Worm (Caenorhabditis elegans) whole organism, mixed stage, embryonic: ENCODE measurements around the gene C41G11.1.

ENCODE experiments used
- M03D4.4 ChIP-seq: sonication (generic microtip); optimal IDR thresholded peaks from 2 replicates; lab custom pipeline; 2017; ENCODE audit warnings: mild to moderate bottlenecking, missing genetic modification characterization, missing compliant biosample characterization
- blmp-1 ChIP-seq: fragments of 150-350 bp; optimal IDR thresholded peaks from 2 replicates; lab custom pipeline; 2014; ENCODE audit warnings: missing biosample characterization, missing genetic modification characterization
- ceh-43 ChIP-seq: fragments of 200-800 bp; sonication (Bioruptor generic); optimal IDR thresholded peaks from 2 replicates; lab custom pipeline; 2018; ENCODE audit warnings: mild to moderate bottlenecking, missing genetic modification characterization, moderate library complexity, missing compliant biosample characterization
- ceh-83 ChIP-seq: fragments of 200-800 bp; sonication (Bioruptor generic); optimal IDR thresholded peaks from 2 replicates; lab custom pipeline; 2018; ENCODE audit warnings: mild to moderate bottlenecking, missing genetic modification characterization, missing compliant biosample characterization
- ces-1 ChIP-seq: fragments of 150-350 bp; optimal IDR thresholded peaks from 2 replicates; lab custom pipeline; 2014; ENCODE audit warnings: missing biosample characterization, missing genetic modification reagents, missing genetic modification characterization
- cnd-1 ChIP-seq: fragments of 200-800 bp; sonication (Bioruptor generic); optimal IDR thresholded peaks from 2 replicates; lab custom pipeline; 2018; ENCODE audit warnings: mild to moderate bottlenecking, missing genetic modification characterization, missing compliant biosample characterization
- drap-1 ChIP-seq: fragments of 200-800 bp; sonication (Bioruptor generic); optimal IDR thresholded peaks from 3 replicates; lab custom pipeline; 2018; ENCODE audit warnings: mild to moderate bottlenecking, missing genetic modification characterization, missing compliant biosample characterization
- elt-1 ChIP-seq: sonication (generic microtip); optimal IDR thresholded peaks from 2 replicates; lab custom pipeline; 2017; ENCODE audit warnings: missing genetic modification characterization, mild to moderate bottlenecking, missing compliant biosample characterization, antibody characterized with exemption, moderate library complexity, borderline replicate concordance; ENCODE audit not compliant: insufficient read depth
- flh-1 ChIP-seq: fragments of 200-800 bp; sonication (Bioruptor generic); optimal IDR thresholded peaks from 2 replicates; lab custom pipeline; 2018; ENCODE audit warnings: mild to moderate bottlenecking, missing genetic modification characterization, moderate library complexity, missing compliant biosample characterization
- ham-2 ChIP-seq: fragments of 200-800 bp; sonication (Bioruptor generic); optimal IDR thresholded peaks from 2 replicates; lab custom pipeline; 2018; ENCODE audit warnings: mild to moderate bottlenecking, missing genetic modification characterization, missing compliant biosample characterization
- hlh-1 ChIP-seq: fragments of 150-350 bp; optimal IDR thresholded peaks from 2 replicates; lab custom pipeline; 2014; ENCODE audit warnings: missing biosample characterization, missing genetic modification reagents, missing genetic modification characterization
- lin-13 ChIP-seq: fragments of 150-350 bp; optimal IDR thresholded peaks from 2 replicates; lab custom pipeline; 2014; ENCODE audit warnings: missing biosample characterization, missing genetic modification characterization
- lin-32 ChIP-seq: fragments of 200-800 bp; sonication (Bioruptor generic); optimal IDR thresholded peaks from 2 replicates; lab custom pipeline; 2018; ENCODE audit warnings: mild to moderate bottlenecking, missing genetic modification characterization, missing compliant biosample characterization
- lsy-2 ChIP-seq: fragments of 150-350 bp; optimal IDR thresholded peaks from 2 replicates; lab custom pipeline; 2014; ENCODE audit warnings: missing biosample characterization, missing genetic modification characterization
- mab-5 ChIP-seq: fragments of 150-350 bp; optimal IDR thresholded peaks from 2 replicates; lab custom pipeline; 2014; ENCODE audit warnings: missing biosample characterization, missing genetic modification characterization
- mep-1 ChIP-seq: fragments of 150-350 bp; optimal IDR thresholded peaks from 2 replicates; lab custom pipeline; 2017; ENCODE audit warnings: missing biosample characterization, missing genetic modification reagents, missing genetic modification characterization, inconsistent platforms
- mls-2 ChIP-seq: sonication (generic microtip); optimal IDR thresholded peaks from 2 replicates; lab custom pipeline; 2016; ENCODE audit warnings: mild to moderate bottlenecking, missing genetic modification characterization, moderate library complexity, missing compliant biosample characterization
- nhr-12 ChIP-seq: fragments of 150-350 bp; optimal IDR thresholded peaks from 2 replicates; lab custom pipeline; 2014; ENCODE audit warnings: missing biosample characterization, missing genetic modification characterization
- nhr-237 ChIP-seq: fragments of 150-350 bp; optimal IDR thresholded peaks from 2 replicates; lab custom pipeline; 2014; ENCODE audit warnings: missing biosample characterization, missing genetic modification characterization
- nhr-28 ChIP-seq: fragments of 150-350 bp; optimal IDR thresholded peaks from 2 replicates; lab custom pipeline; 2014; ENCODE audit warnings: missing biosample characterization, missing genetic modification characterization
- nhr-76 ChIP-seq: sonication (generic microtip); optimal IDR thresholded peaks from 2 replicates; lab custom pipeline; 2017; ENCODE audit warnings: missing biosample characterization, missing genetic modification characterization
- pha-4 ChIP-seq: fragments of 150-350 bp; optimal IDR thresholded peaks from 2 replicates; lab custom pipeline; 2018; ENCODE audit warnings: missing biosample characterization, missing genetic modification reagents, missing genetic modification characterization
- snpc-4 ChIP-seq: fragments of 150-350 bp; optimal IDR thresholded peaks from 2 replicates; lab custom pipeline; 2014; ENCODE audit warnings: missing biosample characterization, missing genetic modification characterization
- sptf-1 ChIP-seq: sonication (generic microtip); optimal IDR thresholded peaks from 2 replicates; lab custom pipeline; 2017; ENCODE audit warnings: mild to moderate bottlenecking, missing genetic modification characterization, moderate library complexity, missing compliant biosample characterization
- tbx-8 ChIP-seq: fragments of 200-800 bp; sonication (Bioruptor generic); optimal IDR thresholded peaks from 2 replicates; lab custom pipeline; 2018; ENCODE audit warnings: mild to moderate bottlenecking, missing genetic modification characterization, moderate library complexity, missing compliant biosample characterization
- unc-120 ChIP-seq: sonication (generic microtip); optimal IDR thresholded peaks from 2 replicates; lab custom pipeline; 2017; ENCODE audit warnings: missing genetic modification characterization, missing compliant biosample characterization; ENCODE audit not compliant: poor library complexity, severe bottlenecking
- unc-62 ChIP-seq: fragments of 150-350 bp; optimal IDR thresholded peaks from 2 replicates; lab custom pipeline; 2014; ENCODE audit warnings: missing biosample characterization, missing genetic modification reagents, missing genetic modification characterization
- zip-8 ChIP-seq: fragments of 150-350 bp; optimal IDR thresholded peaks from 2 replicates; lab custom pipeline; 2014; ENCODE audit warnings: missing biosample characterization, missing genetic modification characterization
- ztf-11 ChIP-seq: fragments of 150-350 bp; optimal IDR thresholded peaks from 2 replicates; lab custom pipeline; 2014; ENCODE audit warnings: missing biosample characterization, missing genetic modification characterization

C41G11.1 gene

ce11 chrX:5720124-5720523 is at the start of gene C41G11.1:
Gene C41G11.1 (minus strand): TSS chrX:5720224.
- TF ChIP-seq lin-13 (no peak), hlh-1 (tag; lab: Kevin White, UChicago) (no peak), lin-32 (GFP tag; lab: Kevin White, UChicago) (no peak), lsy-2 (tag; lab: Kevin White, UChicago) (no peak), ham-2 (no peak), mls-2 (tag; lab: Kevin White, UChicago) (no peak), cnd-1 (tag; lab: Kevin White, UChicago) (no peak), elt-1 (tag; lab: Kevin White, UChicago) (no peak), mab-5 (tag; lab: Kevin White, UChicago) (no peak), nhr-12 (tag; lab: Kevin White, UChicago) (no peak), ztf-11 (tag; lab: Kevin White, UChicago) (no peak), M03D4.4 (no peak), unc-120 (tag; lab: Kevin White, UChicago) (no peak)

ce11 chrX:5764739-5765138 is 44.7 kb upstream of the C41G11.1 start:
- TF ChIP-seq drap-1 (GFP tag; lab: Kevin White, UChicago) (peak; percentile 19), mls-2 (tag; lab: Kevin White, UChicago) (peak; percentile 73), ceh-83 (no peak), unc-62 (GFP tag; lab: Kevin White, UChicago) (peak; percentile 39), lin-13 (peak; percentile 32), mep-1 (peak; percentile 20), nhr-76 (tag; lab: Kevin White, UChicago) (no peak), ces-1 (GFP tag; lab: Kevin White, UChicago) (peak; percentile 32), M03D4.4 (peak; percentile 11)

- TF ChIP-seq sptf-1 (tag; lab: Kevin White, UChicago) = peak; percentile 61
- TF ChIP-seq hlh-1 (tag; lab: Kevin White, UChicago) = peak; percentile 74
- peak; percentile 18 for TF ChIP-seq mep-1
- peak; percentile 37 for TF ChIP-seq mls-2 (tag; lab: Kevin White, UChicago)
- peak; percentile 97 for TF ChIP-seq pha-4 (tag; lab: Kevin White, UChicago)
- TF ChIP-seq unc-62 (GFP tag; lab: Kevin White, UChicago) = peak; percentile 51
- peak; percentile 44 for TF ChIP-seq unc-120 (tag; lab: Kevin White, UChicago)
- TF ChIP-seq flh-1 = no peak
- TF ChIP-seq M03D4.4 = peak; percentile 13
- TF ChIP-seq ceh-83 = no peak
- TF ChIP-seq cnd-1 (tag; lab: Kevin White, UChicago) = peak; percentile 33
- TF ChIP-seq ham-2 = no peak
- peak; percentile 62 for TF ChIP-seq drap-1 (GFP tag; lab: Kevin White, UChicago)
- TF ChIP-seq lin-13 = peak; percentile 69
These were observed 43.9 kb upstream of the C41G11.1 start for ce11 chrX:5763904-5764303.

- TF ChIP-seq drap-1 (GFP tag; lab: Kevin White, UChicago) = no peak
- no peak for TF ChIP-seq blmp-1 (tag; lab: Kevin White, UChicago)
- no peak for TF ChIP-seq M03D4.4
- peak; percentile 21 for TF ChIP-seq ces-1 (GFP tag; lab: Kevin White, UChicago)
- no peak for TF ChIP-seq hlh-1 (tag; lab: Kevin White, UChicago)
These were observed 43.3 kb upstream of the C41G11.1 start, which contains the start of gene tag-294 for ce11 chrX:5763292-5763691. Gene tag-294 (minus strand): TSS chrX:5763392.

- TF ChIP-seq lin-32 (GFP tag; lab: Kevin White, UChicago) = no peak
- no peak for TF ChIP-seq blmp-1 (tag; lab: Kevin White, UChicago)
- TF ChIP-seq tbx-8 (GFP tag; lab: Kevin White, UChicago) = no peak
- no peak for TF ChIP-seq nhr-76 (tag; lab: Kevin White, UChicago)
- TF ChIP-seq unc-120 (tag; lab: Kevin White, UChicago) = no peak
- TF ChIP-seq ceh-83 = no peak
- no peak for TF ChIP-seq nhr-12 (tag; lab: Kevin White, UChicago)
- no peak for TF ChIP-seq mls-2 (tag; lab: Kevin White, UChicago)
- no peak for TF ChIP-seq nhr-28 (tag; lab: Kevin White, UChicago)
- TF ChIP-seq ceh-43 (GFP tag; lab: Kevin White, UChicago) = no peak
- TF ChIP-seq mab-5 (tag; lab: Kevin White, UChicago) = no peak
- TF ChIP-seq zip-8 (tag; lab: Kevin White, UChicago) = no peak
- TF ChIP-seq pha-4 (tag; lab: Kevin White, UChicago) = no peak
- no peak for TF ChIP-seq drap-1 (GFP tag; lab: Kevin White, UChicago)
- no peak for TF ChIP-seq unc-62 (GFP tag; lab: Kevin White, UChicago)
- no peak for TF ChIP-seq snpc-4 (tag; lab: Kevin White, UChicago)
- TF ChIP-seq nhr-237 = no peak
- TF ChIP-seq cnd-1 (tag; lab: Kevin White, UChicago) = no peak
These were observed 33.1 kb upstream of the C41G11.1 start for ce11 chrX:5753141-5753540.
